Fruit fly (Drosophila melanogaster) whole organism, embryonic: ENCODE results near the gene Cyp313a3.
A peak's percentile ranks its signal among the peaks of the same experiment; 100 is the strongest.

Experiments used
- Adf1 ChIP-seq: fragments of 200-800 bp; sonication (Bioruptor generic); IDR thresholded peaks from 2 replicates; pipeline ENCODE4 v1.3.6; 2022; ENCODE audit warnings: missing biosample characterization, missing genetic modification characterization
- Bgb ChIP-seq: fragments of 200-800 bp; sonication (Bioruptor generic); IDR thresholded peaks from 2 replicates; pipeline ENCODE4 v1.3.6; 2022; ENCODE audit warnings: missing biosample characterization, missing genetic modification characterization; ENCODE audit not compliant: partially characterized antibody
- CG11398 ChIP-seq: fragments of 200-800 bp; sonication (Bioruptor generic); optimal IDR thresholded peaks from 2 replicates; lab custom pipeline; 2016; ENCODE audit warnings: missing biosample characterization, missing genetic modification characterization
- CG13287 ChIP-seq: fragments of 200-800 bp; sonication (Bioruptor generic); IDR thresholded peaks from 2 replicates; pipeline ENCODE4 v1.3.6; 2022; ENCODE audit warnings: missing biosample characterization, missing genetic modification characterization; ENCODE audit not compliant: partially characterized antibody
- CG15601 ChIP-seq: fragments of 200-800 bp; sonication (Bioruptor generic); optimal IDR thresholded peaks from 3 replicates; lab custom pipeline; 2019; ENCODE audit warnings: missing biosample characterization, mild to moderate bottlenecking, missing genetic modification characterization, moderate library complexity
- CG16815 ChIP-seq: fragments of 200-800 bp; sonication (Bioruptor generic); optimal IDR thresholded peaks from 3 replicates; lab custom pipeline; 2017; ENCODE audit warnings: missing biosample characterization, mild to moderate bottlenecking, missing genetic modification characterization
- CG17385 ChIP-seq: fragments of 200-800 bp; sonication (Bioruptor generic); optimal IDR thresholded peaks from 3 replicates; lab custom pipeline; 2018; ENCODE audit warnings: missing biosample characterization, mild to moderate bottlenecking, missing genetic modification characterization
- CG17802 ChIP-seq: fragments of 200-800 bp; sonication (Bioruptor generic); optimal IDR thresholded peaks from 2 replicates; lab custom pipeline; 2018; ENCODE audit warnings: missing biosample characterization, mild to moderate bottlenecking, missing genetic modification characterization, moderate library complexity
- CG18011 ChIP-seq: fragments of 200-800 bp; sonication (Bioruptor generic); optimal IDR thresholded peaks from 2 replicates; lab custom pipeline; 2017; ENCODE audit warnings: missing biosample characterization, missing genetic modification characterization, mild to moderate bottlenecking, moderate library complexity, missing genotype
- CG32532 ChIP-seq: fragments of 200-800 bp; sonication (Bioruptor generic); IDR thresholded peaks from 2 replicates; pipeline ENCODE4 v1.3.6; 2022; ENCODE audit warnings: missing biosample characterization, missing genetic modification characterization
- CG32767 ChIP-seq: fragments of 200-800 bp; sonication (Bioruptor generic); IDR thresholded peaks from 2 replicates; pipeline ENCODE4 v1.3.6; 2022; ENCODE audit warnings: missing biosample characterization, missing genetic modification characterization
- CG34422 ChIP-seq: fragments of 200-800 bp; sonication (Bioruptor generic); IDR thresholded peaks from 3 replicates; pipeline ENCODE4 v1.3.6; 2022; ENCODE audit warnings: missing biosample characterization, missing genetic modification characterization
- CG3995 ChIP-seq: fragments of 200-800 bp; sonication (Bioruptor generic); optimal IDR thresholded peaks from 3 replicates; lab custom pipeline; 2016; ENCODE audit warnings: missing biosample characterization, missing genetic modification characterization
- CG42726 ChIP-seq: fragments of 200-800 bp; sonication (Bioruptor generic); IDR thresholded peaks from 2 replicates; pipeline ENCODE4 v1.3.6; 2022; ENCODE audit warnings: missing biosample characterization, missing genetic modification characterization; ENCODE audit not compliant: partially characterized antibody
- CG6175 ChIP-seq: fragments of 200-800 bp; sonication (Bioruptor generic); IDR thresholded peaks from 3 replicates; pipeline ENCODE4 v1.3.6; 2022; ENCODE audit warnings: missing biosample characterization, missing genetic modification characterization
- CG7987 ChIP-seq: fragments of 200-800 bp; sonication (Bioruptor generic); optimal IDR thresholded peaks from 2 replicates; lab custom pipeline; 2018; ENCODE audit warnings: missing biosample characterization, mild to moderate bottlenecking, missing genetic modification characterization, moderate library complexity
- CoRest ChIP-seq: fragments of 200-800 bp; sonication (Bioruptor generic); optimal IDR thresholded peaks from 3 replicates; lab custom pipeline; 2018; ENCODE audit warnings: missing biosample characterization, mild to moderate bottlenecking, missing genetic modification characterization, moderate library complexity
- Dbx ChIP-seq: fragments of 200-800 bp; sonication (Bioruptor generic); IDR thresholded peaks from 3 replicates; pipeline ENCODE4 v1.3.6; 2022; ENCODE audit warnings: missing biosample characterization, missing genetic modification characterization
- Deaf1 ChIP-seq: fragments of 200-800 bp; optimal IDR thresholded peaks from 3 replicates; lab custom pipeline; 2019; ENCODE audit warnings: missing biosample characterization, mild to moderate bottlenecking, missing genetic modification characterization, moderate library complexity
- Dll ChIP-seq: fragments of 200-800 bp; sonication (Bioruptor generic); IDR thresholded peaks from 4 replicates; pipeline ENCODE4 v1.3.6; 2022; ENCODE audit warnings: missing biosample characterization, missing genetic modification characterization; ENCODE audit not compliant: partially characterized antibody
- Drgx ChIP-seq: fragments of 200-800 bp; sonication (Bioruptor generic); IDR thresholded peaks from 2 replicates; pipeline ENCODE4 v1.3.6; 2022; ENCODE audit warnings: missing biosample characterization, missing genetic modification characterization
- Hand ChIP-seq: fragments of 200-800 bp; sonication (Bioruptor generic); optimal IDR thresholded peaks from 2 replicates; lab custom pipeline; 2017; ENCODE audit warnings: mild to moderate bottlenecking, missing biosample characterization, missing genetic modification reagents, missing genetic modification characterization
- HmgD ChIP-seq: fragments of 200-800 bp; sonication (Bioruptor generic); optimal IDR thresholded peaks from 3 replicates; lab custom pipeline; 2016; ENCODE audit warnings: missing biosample characterization, missing genetic modification characterization
- Hr78 ChIP-seq, 2 experiments: fragments of 200-800 bp in 1 of 2; fragments of >200 bp in 1 of 2; sonication (Bioruptor generic) in 1 of 2; optimal IDR thresholded peaks; 2 replicates each; lab custom pipeline; 2017 to 2019; ENCODE audit warnings: missing biosample characterization in 2 of 2, missing genetic modification characterization in 2 of 2, mild to moderate bottlenecking in 1 of 2, moderate library complexity in 1 of 2
- Hsf ChIP-seq: fragments of 200-800 bp; sonication (Bioruptor generic); optimal IDR thresholded peaks from 3 replicates; lab custom pipeline; 2016; ENCODE audit warnings: missing biosample characterization, missing genetic modification characterization
- Jarid2 ChIP-seq: fragments of 200-800 bp; sonication (Bioruptor generic); optimal IDR thresholded peaks from 3 replicates; lab custom pipeline; 2017; ENCODE audit warnings: mild to moderate bottlenecking, missing biosample characterization, missing genetic modification reagents, missing genetic modification characterization
- Med ChIP-seq: fragments of 200-800 bp; sonication (Bioruptor generic); peaks from one replicate; lab custom pipeline; 2016; ENCODE audit warnings: missing biosample characterization, missing genetic modification characterization, mild to moderate bottlenecking, inconsistent platforms, moderate library complexity
- Nf-YC ChIP-seq: fragments of 200-800 bp; optimal IDR thresholded peaks from 3 replicates; lab custom pipeline; 2019; ENCODE audit warnings: missing biosample characterization, mild to moderate bottlenecking, missing genetic modification characterization, moderate library complexity
- Opbp ChIP-seq: fragments of 200-800 bp; sonication (Bioruptor generic); IDR thresholded peaks from 3 replicates; pipeline ENCODE4 v1.3.6; 2022; ENCODE audit warnings: missing biosample characterization, missing genetic modification characterization; ENCODE audit not compliant: partially characterized antibody
- amos ChIP-seq: fragments of 200-800 bp; sonication (Bioruptor generic); IDR thresholded peaks from 2 replicates; pipeline ENCODE4 v1.3.6; 2022; ENCODE audit warnings: missing biosample characterization, missing genetic modification characterization; ENCODE audit not compliant: partially characterized antibody
- fd102C ChIP-seq: fragments of 200-800 bp; sonication (Bioruptor generic); optimal IDR thresholded peaks from 2 replicates; lab custom pipeline; 2018; ENCODE audit warnings: missing biosample characterization, mild to moderate bottlenecking, missing genetic modification characterization, moderate library complexity
- grn ChIP-seq: fragments of 200-800 bp; sonication (Bioruptor generic); optimal IDR thresholded peaks from 3 replicates; lab custom pipeline; 2017; ENCODE audit warnings: missing biosample characterization, missing genetic modification characterization
- her ChIP-seq: fragments of 200-800 bp; sonication (Bioruptor generic); optimal IDR thresholded peaks from 2 replicates; lab custom pipeline; 2016; ENCODE audit warnings: missing biosample characterization, missing genetic modification characterization
- insv ChIP-seq, 2 experiments: fragments of 200-800 bp; sonication (Bioruptor generic); optimal IDR thresholded peaks; 3 replicates each; lab custom pipeline; 2016 to 2018; ENCODE audit warnings: missing biosample characterization in 2 of 2, missing genetic modification characterization in 2 of 2
- inv ChIP-seq: fragments of 200-800 bp; sonication (Bioruptor generic); IDR thresholded peaks from 2 replicates; pipeline ENCODE4 v1.3.6; 2022; ENCODE audit warnings: missing biosample characterization, missing genetic modification characterization; ENCODE audit not compliant: partially characterized antibody
- jing ChIP-seq: fragments of 200-800 bp; sonication (Bioruptor generic); optimal IDR thresholded peaks from 2 replicates; lab custom pipeline; 2018; ENCODE audit warnings: missing biosample characterization, mild to moderate bottlenecking, missing genetic modification characterization
- knrl ChIP-seq: fragments of 200-800 bp; sonication (Bioruptor generic); IDR thresholded peaks from 3 replicates; pipeline ENCODE4 v1.3.6; 2022; ENCODE audit warnings: missing biosample characterization, missing genetic modification characterization; ENCODE audit not compliant: partially characterized antibody
- nerfin-2 ChIP-seq: fragments of 200-800 bp; sonication (Bioruptor generic); IDR thresholded peaks from 2 replicates; pipeline ENCODE4 v1.3.6; 2022; ENCODE audit warnings: missing biosample characterization, missing genetic modification characterization; ENCODE audit not compliant: partially characterized antibody
- pb ChIP-seq: fragments of 200-800 bp; sonication (Bioruptor generic); optimal IDR thresholded peaks from 3 replicates; lab custom pipeline; 2016; ENCODE audit warnings: missing biosample characterization, missing genetic modification characterization
- phol ChIP-seq: fragments of 200-800 bp; sonication (Bioruptor generic); optimal IDR thresholded peaks from 3 replicates; lab custom pipeline; 2018; ENCODE audit warnings: missing biosample characterization, mild to moderate bottlenecking, missing genetic modification characterization, moderate library complexity
- rib ChIP-seq: fragments of 200-800 bp; sonication (Bioruptor generic); IDR thresholded peaks from 2 replicates; pipeline ENCODE4 v1.3.6; 2022; ENCODE audit warnings: missing biosample characterization, missing genetic modification characterization
- sr ChIP-seq: fragments of 200-800 bp; sonication (Bioruptor generic); IDR thresholded peaks from 3 replicates; pipeline ENCODE4 v1.3.6; 2022; ENCODE audit warnings: missing biosample characterization, missing genetic modification characterization
- tna ChIP-seq: fragments of 200-800 bp; sonication (Bioruptor generic); IDR thresholded peaks from 2 replicates; pipeline ENCODE4 v1.3.6; 2022; ENCODE audit warnings: missing biosample characterization, missing genetic modification characterization; ENCODE audit not compliant: partially characterized antibody
- wek ChIP-seq: fragments of 200-800 bp; sonication (Bioruptor generic); optimal IDR thresholded peaks from 3 replicates; lab custom pipeline; 2018; ENCODE audit warnings: missing biosample characterization, mild to moderate bottlenecking, missing genetic modification characterization, moderate library complexity
- z ChIP-seq: fragments of 200-800 bp; sonication (Bioruptor generic); IDR thresholded peaks from 3 replicates; pipeline ENCODE4 v1.3.6; 2022; ENCODE audit warnings: missing biosample characterization, missing genetic modification characterization
- zen ChIP-seq: fragments of 200-800 bp; sonication (Bioruptor generic); optimal IDR thresholded peaks from 3 replicates; lab custom pipeline; 2018; ENCODE audit warnings: missing biosample characterization, mild to moderate bottlenecking, missing genetic modification characterization, moderate library complexity
- zen2 ChIP-seq: fragments of 200-800 bp; sonication (Bioruptor generic); IDR thresholded peaks from 3 replicates; pipeline ENCODE4 v1.3.6; 2022; ENCODE audit warnings: missing biosample characterization, missing genetic modification characterization; ENCODE audit not compliant: partially characterized antibody

The Cyp313a3 gene

DNA sequence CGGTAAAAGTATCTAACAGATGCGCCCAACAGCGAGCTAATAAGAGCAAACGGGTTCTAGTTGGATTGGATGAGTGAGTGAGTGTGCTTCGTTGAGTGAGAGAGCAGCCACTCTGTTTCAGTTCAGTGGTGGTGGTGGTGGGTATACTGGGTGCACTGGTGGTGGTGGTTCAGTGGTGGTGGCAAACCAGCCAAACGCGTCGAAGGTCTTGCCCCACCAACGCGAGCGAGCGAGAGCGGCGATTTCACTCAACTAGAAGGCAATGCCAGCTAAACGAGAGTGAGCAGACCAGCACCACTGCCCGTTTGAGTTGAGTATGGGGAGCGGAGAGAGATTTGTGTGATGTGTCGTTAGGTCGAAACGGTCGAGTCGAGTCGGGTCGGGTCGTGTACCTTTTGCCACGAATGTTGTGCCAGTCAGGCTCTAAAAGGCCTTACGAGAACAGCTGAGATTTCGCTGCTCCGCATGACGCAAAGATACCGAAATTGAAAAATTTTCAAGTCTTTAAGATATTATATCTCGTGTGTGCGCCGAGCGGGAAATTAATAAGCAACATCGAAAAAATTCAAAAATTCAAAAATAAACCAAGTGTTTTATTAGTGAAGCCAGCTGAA lies 41.8 kb upstream of the Cyp313a3 start (continued):
- TF ChIP-seq Bgb (GFP tag; lab: Robert Waterston, UW) (peak; percentile 94), z (peak; percentile 100), Med (peak; percentile 77), rib (GFP tag; lab: Robert Waterston, UW) (no peak), sr (GFP tag; lab: Robert Waterston, UW) (peak; percentile 26; the same call in 1 of the 3 replicates), CG7987 (no peak), CG16815 (no peak), nerfin-2 (peak; percentile 65; the same call in 1 of the 2 replicates), CG11398 (no peak), wek (GFP tag; lab: Kevin White, UChicago) (no peak), CG15601 (tag; lab: Kevin White, UChicago) (no peak), Dll (GFP tag; lab: Robert Waterston, UW) (peak; percentile 49; the same call in 1 of the 4 replicates), pb (GFP tag; lab: Kevin White, UChicago) (no peak), CG13287 (GFP tag; lab: Robert Waterston, UW) (peak; percentile 68; the same call in 1 of the 2 replicates), amos (GFP tag; lab: Robert Waterston, UW) (peak; percentile 71; the same call in 1 of the 2 replicates), CG3995 (GFP tag; lab: Kevin White, UChicago) (no peak), Hand (no peak), her (no peak), HmgD (peak; percentile 37), zen (no peak), zen2 (GFP tag; lab: Robert Waterston, UW) (peak; percentile 46; the same call in 1 of the 3 replicates), Adf1 (GFP tag; lab: Robert Waterston, UW) (peak; percentile 48; the same call in 1 of the 2 replicates), CG32767 (GFP tag; lab: Robert Waterston, UW) (peak; percentile 20; the same call in 1 of the 2 replicates), CG6175 (GFP tag; lab: Robert Waterston, UW) (peak; percentile 89), CG32532 (GFP tag; lab: Robert Waterston, UW) (peak; percentile 48; the same call in 1 of the 2 replicates), CG17802 (tag; lab: Kevin White, UChicago) (no peak), Opbp (GFP tag; lab: Robert Waterston, UW) (peak; percentile 81; the same call in 2 of the 3 replicates), CG17385 (peak; percentile 11), grn (GFP tag; lab: Kevin White, UChicago) (no peak), Drgx (GFP tag; lab: Robert Waterston, UW) (peak; percentile 72), CG42726 (GFP tag; lab: Robert Waterston, UW) (peak; percentile 76), phol (tag; lab: Kevin White, UChicago) (no peak), Hr78 (GFP tag; optimal IDR thresholded peaks at IDR 0.05; lab: Kevin White, UChicago) (peak in 1 of 2 experiments; percentile 98), CoRest (tag; lab: Kevin White, UChicago) (peak; percentile 12), CG34422 (no peak), inv (GFP tag; lab: Robert Waterston, UW) (peak; percentile 69; the same call in 1 of the 2 replicates), tna (peak; percentile 82), insv (GFP tag; optimal IDR thresholded peaks at IDR 0.05; lab: Kevin White, UChicago) (peak; percentile 80 to 96), CG18011 (GFP tag; lab: Kevin White, UChicago) (peak; percentile 81), knrl (GFP tag; lab: Robert Waterston, UW) (peak; percentile 44; the same call in 2 of the 3 replicates), Jarid2 (GFP tag; lab: Kevin White, UChicago) (peak; percentile 88), Deaf1 (tag; lab: Kevin White, UChicago) (peak; percentile 96), jing (GFP tag; lab: Kevin White, UChicago) (peak; percentile 42), Dbx (GFP tag; lab: Robert Waterston, UW) (peak; percentile 34; the same call in 1 of the 3 replicates), fd102C (no peak), Hsf (GFP tag; lab: Kevin White, UChicago) (no peak), Nf-YC (tag; lab: Kevin White, UChicago) (peak; percentile 98)
